Worm (Caenorhabditis elegans) whole organism, midembryonic: ENCODE measurements around the gene ets-9.

Experiments used
- T22C8.4 ChIP-seq: fragments of 200-800 bp; sonication (Bioruptor generic); IDR thresholded peaks from 2 replicates; pipeline ENCODE4 v1.3.6; 2022; ENCODE audit warnings: missing genetic modification characterization, missing compliant biosample characterization
- cog-1 ChIP-seq: sonication (generic microtip); optimal IDR thresholded peaks from 2 replicates; lab custom pipeline; 2016; ENCODE audit warnings: missing genetic modification characterization, missing compliant biosample characterization
- flt-1 ChIP-seq: fragments of 200-800 bp; sonication (Bioruptor generic); IDR thresholded peaks from 2 replicates; pipeline ENCODE4 v1.3.6; 2022; ENCODE audit warnings: missing genetic modification characterization, missing compliant biosample characterization
- klf-2 ChIP-seq: fragments of 200-800 bp; sonication (Bioruptor generic); conservative IDR thresholded peaks from 2 replicates; pipeline ENCODE4 v1.3.6; 2022; ENCODE audit warnings: missing genetic modification reagents, missing genetic modification characterization, missing compliant biosample characterization
- med-1 ChIP-seq: sonication (generic microtip); optimal IDR thresholded peaks from 2 replicates; lab custom pipeline; 2017; ENCODE audit warnings: missing genetic modification characterization, mild to moderate bottlenecking, missing compliant biosample characterization, antibody characterized with exemption, missing genetic modification reagents; ENCODE audit not compliant: insufficient read depth
- ref-1 ChIP-seq: fragments of 200-800 bp; sonication (Bioruptor generic); conservative IDR thresholded peaks from 2 replicates; pipeline ENCODE4 v1.3.6; 2022; ENCODE audit warnings: missing genetic modification reagents, missing genetic modification characterization, missing compliant biosample characterization
- tab-1 ChIP-seq: fragments of 200-800 bp; sonication (Bioruptor generic); IDR thresholded peaks from 2 replicates; pipeline ENCODE4 v1.3.6; 2022; ENCODE audit warnings: missing genetic modification characterization, missing compliant biosample characterization
- ztf-23 ChIP-seq: fragments of 200-800 bp; sonication (Bioruptor generic); IDR thresholded peaks from 2 replicates; pipeline ENCODE4 v1.3.6; 2022; ENCODE audit warnings: missing genetic modification reagents, missing genetic modification characterization, missing compliant biosample characterization
- ztf-29 ChIP-seq: fragments of 200-800 bp; sonication (Bioruptor generic); IDR thresholded peaks from 2 replicates; pipeline ENCODE4 v1.3.6; 2022; ENCODE audit warnings: missing genetic modification reagents, missing genetic modification characterization, missing compliant biosample characterization

Gene ets-9

DNA sequence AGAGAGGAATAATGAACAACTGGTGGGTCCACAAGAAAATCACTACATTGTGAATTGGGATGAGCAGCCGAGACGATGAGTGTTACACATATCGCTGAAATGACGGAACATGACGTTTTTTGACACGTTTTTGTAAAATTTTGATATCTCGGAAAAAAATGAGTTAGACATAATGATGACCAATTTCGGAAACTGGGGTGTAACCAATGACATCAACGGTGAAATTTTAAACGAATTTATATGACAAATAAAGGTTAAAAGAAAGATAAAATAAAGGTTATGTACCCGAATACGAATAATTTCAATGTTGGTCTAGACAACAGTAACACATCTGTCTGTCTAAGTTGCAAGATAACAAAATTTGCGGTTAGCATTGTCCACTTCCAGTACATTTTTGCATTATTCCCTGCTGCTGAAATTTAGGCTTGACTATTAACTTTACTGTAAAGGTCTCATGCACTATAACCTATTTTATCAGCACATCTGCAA is at the start of gene ets-9, which contains the start of gene twk-28:
ets-9 (plus strand) TSS at position 410 of the 489 bp plus-strand sequence.
twk-28 (minus strand) TSS at position 51 of the 489 bp plus-strand sequence.
- no peak for TF ChIP-seq cog-1 (tag; lab: Kevin White, UChicago)
- no peak for TF ChIP-seq ztf-23 (GFP tag; lab: Robert Waterston, UW)
- TF ChIP-seq ref-1 (GFP tag; lab: Robert Waterston, UW), result no peak
- TF ChIP-seq tab-1, result no peak
- no peak for TF ChIP-seq T22C8.4 (GFP tag; lab: Robert Waterston, UW)
- TF ChIP-seq med-1 (GFP tag; lab: Kevin White, UChicago), result no peak
- no peak for TF ChIP-seq flt-1 (GFP tag; lab: Robert Waterston, UW)
- TF ChIP-seq klf-2 (GFP tag; lab: Robert Waterston, UW), result no peak
- no peak for TF ChIP-seq ztf-29 (GFP tag; lab: Robert Waterston, UW)

DNA sequence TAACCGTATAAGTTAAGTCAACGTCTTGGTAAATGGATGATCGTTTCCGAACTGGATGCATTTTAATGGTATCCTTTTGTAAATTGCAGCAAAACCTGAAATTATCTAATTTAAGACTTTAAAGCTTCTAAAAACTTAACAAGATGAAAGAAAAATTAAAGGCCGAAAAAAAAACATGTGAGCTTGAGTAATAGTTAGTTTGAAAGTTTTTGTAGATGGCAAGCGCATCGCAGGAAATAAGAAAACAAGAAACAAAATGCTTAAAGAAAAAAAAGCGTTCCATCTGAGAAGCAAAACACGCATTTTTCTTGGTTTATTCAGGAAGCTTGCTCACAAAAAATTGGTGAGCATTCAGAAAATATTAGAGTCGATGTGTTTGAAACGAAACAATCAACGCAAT is 43.8 kb upstream of the ets-9 start, which contains the start of gene rab-37:
rab-37 (minus strand) TSS at position 101 of the 400 bp plus-strand sequence.
- TF ChIP-seq tab-1, result no peak
- TF ChIP-seq ztf-29 (GFP tag; lab: Robert Waterston, UW), result no peak
- no peak for TF ChIP-seq med-1 (GFP tag; lab: Kevin White, UChicago)
- no peak for TF ChIP-seq flt-1 (GFP tag; lab: Robert Waterston, UW)
- TF ChIP-seq klf-2 (GFP tag; lab: Robert Waterston, UW), result no peak
- no peak for TF ChIP-seq cog-1 (tag; lab: Kevin White, UChicago)
- no peak for TF ChIP-seq ref-1 (GFP tag; lab: Robert Waterston, UW)
- no peak for TF ChIP-seq ztf-23 (GFP tag; lab: Robert Waterston, UW)

DNA sequence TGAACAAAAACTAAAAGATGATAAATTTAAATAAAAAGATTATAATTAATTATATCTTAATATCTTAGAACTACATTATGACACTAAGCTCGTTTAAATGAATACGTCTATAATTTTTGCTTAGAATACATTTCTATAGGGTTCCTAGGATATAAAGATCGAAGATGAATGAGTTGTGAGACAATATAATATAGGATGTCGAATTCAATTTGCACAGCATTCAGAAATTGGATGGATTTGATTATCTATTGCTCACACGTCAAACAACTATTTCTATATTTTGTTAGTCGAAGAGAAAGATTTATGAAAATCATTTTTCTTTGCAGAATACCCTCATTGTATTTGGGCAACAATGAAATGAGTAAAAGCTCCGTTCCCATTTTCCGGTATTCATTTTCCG is 40.5 kb upstream of the ets-9 start:
- TF ChIP-seq ztf-29 (GFP tag; lab: Robert Waterston, UW), result no peak
- no peak for TF ChIP-seq T22C8.4 (GFP tag; lab: Robert Waterston, UW)
- no peak for TF ChIP-seq ztf-23 (GFP tag; lab: Robert Waterston, UW)
- no peak for TF ChIP-seq ref-1 (GFP tag; lab: Robert Waterston, UW)
- no peak for TF ChIP-seq klf-2 (GFP tag; lab: Robert Waterston, UW)
- TF ChIP-seq cog-1 (tag; lab: Kevin White, UChicago), result no peak
- no peak for TF ChIP-seq flt-1 (GFP tag; lab: Robert Waterston, UW)
- no peak for TF ChIP-seq tab-1
- no peak for TF ChIP-seq med-1 (GFP tag; lab: Kevin White, UChicago)

DNA sequence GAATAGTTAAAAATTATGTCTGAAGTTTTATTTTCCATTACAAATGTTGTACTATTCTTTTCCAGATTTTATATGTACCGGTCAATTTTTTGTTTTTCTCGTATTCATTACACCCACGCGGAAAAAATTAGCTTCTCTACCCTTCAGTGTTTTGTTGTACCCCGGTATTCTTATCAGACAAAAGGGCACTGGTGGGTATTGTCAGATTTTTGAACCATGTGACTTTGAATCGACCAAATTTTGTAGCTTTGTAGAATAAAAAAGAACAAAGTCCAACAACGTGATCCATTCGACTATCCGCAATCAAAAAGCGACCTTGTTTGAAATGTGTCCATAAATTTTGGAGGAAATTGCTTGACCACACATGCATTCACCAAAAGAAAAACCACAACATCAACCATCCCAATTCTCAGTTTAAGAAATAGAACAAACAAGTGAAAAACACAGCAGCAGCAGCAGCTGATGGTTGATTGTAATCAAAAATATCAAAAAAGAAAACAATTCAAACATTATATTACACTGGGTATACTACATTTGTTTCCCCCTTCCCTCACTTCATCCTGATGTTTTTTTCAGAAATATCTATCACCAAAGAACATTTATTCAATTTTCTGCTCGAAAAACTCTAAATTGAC is 34.9 kb upstream of the ets-9 start:
- TF ChIP-seq flt-1 (GFP tag; lab: Robert Waterston, UW), result no peak
- no peak for TF ChIP-seq T22C8.4 (GFP tag; lab: Robert Waterston, UW)
- no peak for TF ChIP-seq ztf-29 (GFP tag; lab: Robert Waterston, UW)
- TF ChIP-seq klf-2 (GFP tag; lab: Robert Waterston, UW), result no peak
- no peak for TF ChIP-seq ztf-23 (GFP tag; lab: Robert Waterston, UW)
- TF ChIP-seq cog-1 (tag; lab: Kevin White, UChicago), result no peak
- no peak for TF ChIP-seq med-1 (GFP tag; lab: Kevin White, UChicago)
- no peak for TF ChIP-seq ref-1 (GFP tag; lab: Robert Waterston, UW)
- no peak for TF ChIP-seq tab-1

DNA sequence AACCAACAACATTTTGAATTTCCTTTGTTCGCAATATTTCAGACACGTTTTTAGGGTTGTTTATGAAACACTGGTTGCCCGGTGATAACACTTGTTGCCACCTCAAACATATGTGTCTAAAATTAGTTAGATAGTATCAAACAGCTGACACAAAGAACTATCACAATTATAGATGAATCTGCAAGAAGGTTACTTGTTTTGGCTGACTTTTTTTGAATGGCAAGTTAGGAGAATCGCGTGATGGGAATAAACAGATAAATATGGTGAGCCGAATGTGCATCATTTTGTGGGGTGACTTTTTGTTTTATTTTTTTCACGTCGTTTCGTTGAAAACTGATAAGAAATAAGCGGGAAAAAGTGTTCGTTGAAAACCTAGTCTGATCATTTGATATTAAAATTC is 34.4 kb upstream of the ets-9 start:
- TF ChIP-seq cog-1 (tag; lab: Kevin White, UChicago), result no peak

DNA sequence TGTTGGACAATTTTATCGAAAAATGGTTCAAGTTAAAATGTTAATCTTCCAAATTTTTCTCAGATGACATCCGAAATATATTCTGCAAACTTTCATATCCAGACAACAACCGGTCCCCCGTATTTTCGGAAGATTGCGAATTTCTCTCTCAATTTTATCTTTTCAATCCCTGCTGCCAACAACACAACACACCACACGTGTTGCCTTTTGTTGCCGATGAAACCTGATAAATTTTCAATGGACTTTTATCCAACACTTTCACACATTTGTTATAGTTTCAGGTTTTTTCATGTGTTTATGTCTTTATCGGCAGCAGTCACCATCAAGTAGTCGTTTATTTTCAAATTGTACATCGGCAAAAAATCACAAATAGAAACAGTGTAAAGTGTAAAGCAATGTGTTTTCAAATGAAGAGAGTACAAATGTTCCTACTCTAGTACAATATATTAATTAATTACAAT is 33.2 kb upstream of the ets-9 start:
- no peak for TF ChIP-seq tab-1
- no peak for TF ChIP-seq T22C8.4 (GFP tag; lab: Robert Waterston, UW)
- 0 out of 2 replicates have a peak, but pooled peaks have one; percentile 24 for TF ChIP-seq ztf-23 (GFP tag; lab: Robert Waterston, UW)
- TF ChIP-seq cog-1 (tag; lab: Kevin White, UChicago), result no peak
- TF ChIP-seq klf-2 (GFP tag; lab: Robert Waterston, UW), result no peak
- TF ChIP-seq ref-1 (GFP tag; lab: Robert Waterston, UW), result no peak

DNA sequence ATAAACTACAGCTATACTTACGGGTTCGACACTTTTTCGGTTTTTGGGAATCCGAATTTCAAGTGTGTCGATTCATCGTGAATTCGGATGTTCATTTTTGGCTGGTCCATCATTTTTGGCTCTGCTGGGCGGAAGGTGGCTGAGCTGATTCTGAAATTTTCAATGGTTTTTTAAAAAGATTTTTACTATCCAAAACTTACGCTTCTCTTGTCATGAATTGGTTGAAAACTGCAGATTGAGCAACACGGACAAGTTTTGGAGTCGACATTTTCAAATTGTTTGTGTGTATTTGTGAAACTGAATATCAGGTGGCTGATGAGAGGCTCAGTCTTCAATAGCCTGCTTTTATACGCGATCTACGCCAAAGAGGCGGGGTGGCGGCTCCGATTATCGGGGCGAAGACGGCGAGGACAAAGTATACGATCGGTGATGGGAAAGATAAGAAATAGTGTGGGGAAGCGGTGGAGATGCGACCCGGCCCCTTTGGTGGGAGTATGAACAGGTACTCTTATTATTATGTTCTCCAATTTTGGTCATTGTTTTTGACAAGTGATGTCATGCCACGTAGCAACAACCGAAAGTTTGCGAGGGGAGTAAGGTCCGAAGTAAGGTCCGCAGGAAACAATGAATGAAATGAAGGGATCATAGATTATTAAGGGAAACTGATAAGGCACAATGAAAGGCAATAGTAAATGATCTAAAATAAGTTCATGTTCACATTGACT is 32.5 kb upstream of the ets-9 start, which contains the start of gene F48D6.4:
F48D6.4 (minus strand) TSS at position 346 of the 725 bp plus-strand sequence.
- TF ChIP-seq med-1 (GFP tag; lab: Kevin White, UChicago) (no peak), ref-1 (GFP tag; lab: Robert Waterston, UW) (no peak), T22C8.4 (GFP tag; lab: Robert Waterston, UW) (no peak), klf-2 (GFP tag; lab: Robert Waterston, UW) (no peak), ztf-29 (GFP tag; lab: Robert Waterston, UW) (no peak), tab-1 (no peak)

DNA sequence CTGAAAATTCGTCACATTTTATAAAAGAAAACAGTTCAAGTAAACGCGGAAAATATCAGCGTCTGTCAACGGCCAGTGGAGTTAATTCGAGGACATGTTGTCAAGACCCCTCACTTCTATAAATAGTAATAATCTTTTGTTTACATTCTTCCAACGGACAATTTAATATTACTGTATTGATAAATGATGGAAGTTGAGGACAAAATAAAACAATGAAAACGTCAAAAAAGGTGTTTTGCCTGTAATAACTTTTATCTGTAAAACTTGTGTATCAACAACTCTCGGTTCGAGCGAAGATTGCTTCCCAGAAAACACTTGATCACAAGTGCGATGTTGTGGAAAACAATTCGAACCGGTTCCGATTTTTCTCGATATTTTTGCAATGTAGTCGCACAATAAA is 31.1 kb upstream of the ets-9 start:
- TF ChIP-seq klf-2 (GFP tag; lab: Robert Waterston, UW), result no peak
- no peak for TF ChIP-seq flt-1 (GFP tag; lab: Robert Waterston, UW)
- no peak for TF ChIP-seq med-1 (GFP tag; lab: Kevin White, UChicago)
- TF ChIP-seq ztf-29 (GFP tag; lab: Robert Waterston, UW), result no peak
- TF ChIP-seq ztf-23 (GFP tag; lab: Robert Waterston, UW), result no peak
- no peak for TF ChIP-seq ref-1 (GFP tag; lab: Robert Waterston, UW)
- TF ChIP-seq T22C8.4 (GFP tag; lab: Robert Waterston, UW), result no peak
- no peak for TF ChIP-seq cog-1 (tag; lab: Kevin White, UChicago)
- no peak for TF ChIP-seq tab-1

DNA sequence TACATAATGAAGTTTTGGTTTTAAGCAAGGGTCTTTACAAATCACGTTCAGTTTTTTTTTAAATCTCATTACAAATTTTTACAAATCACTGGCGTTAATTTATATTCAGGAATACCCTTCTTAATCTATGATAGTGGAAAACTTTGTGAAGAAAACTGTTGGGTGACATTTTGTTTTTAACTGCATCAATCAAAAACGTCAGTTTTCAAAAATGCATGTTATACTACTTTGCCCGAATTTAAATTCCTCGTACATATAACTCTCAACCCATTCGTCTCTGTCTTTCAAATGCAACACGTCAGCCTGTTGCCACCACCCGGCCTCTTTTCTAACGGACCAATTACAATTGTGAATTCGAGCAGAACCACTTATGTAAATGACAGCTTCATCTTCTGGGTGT is 30.6 kb upstream of the ets-9 start, which contains the start of gene hlh-13:
hlh-13 (plus strand) TSS at position 301 of the 400 bp plus-strand sequence.
- TF ChIP-seq ztf-23 (GFP tag; lab: Robert Waterston, UW) (no peak), tab-1 (no peak), cog-1 (tag; lab: Kevin White, UChicago) (no peak), klf-2 (GFP tag; lab: Robert Waterston, UW) (no peak), ref-1 (GFP tag; lab: Robert Waterston, UW) (no peak), T22C8.4 (GFP tag; lab: Robert Waterston, UW) (no peak), med-1 (GFP tag; lab: Kevin White, UChicago) (no peak), flt-1 (GFP tag; lab: Robert Waterston, UW) (no peak), ztf-29 (GFP tag; lab: Robert Waterston, UW) (no peak)
